Worm (Caenorhabditis elegans) whole organism, L3 larva: ENCODE data around the gene anp-1.

ENCODE experiments used
- aly-2 ChIP-seq: fragments of 150-350 bp; optimal IDR thresholded peaks from 2 replicates; lab custom pipeline; 2014; ENCODE audit warnings: missing biosample characterization, missing genetic modification characterization
- ama-1 ChIP-seq: fragments of 150-350 bp; optimal IDR thresholded peaks from 2 replicates; lab custom pipeline; 2018
- ceh-28 ChIP-seq: fragments of 150-350 bp; optimal IDR thresholded peaks from 2 replicates; lab custom pipeline; 2014; ENCODE audit warnings: missing biosample characterization, missing genetic modification reagents, missing genetic modification characterization
- ceh-9 ChIP-seq: sonication (generic microtip); optimal IDR thresholded peaks from 2 replicates; lab custom pipeline; 2018; ENCODE audit warnings: missing biosample characterization, missing genetic modification characterization
- fkh-10 ChIP-seq: sonication (generic microtip); optimal IDR thresholded peaks from 2 replicates; lab custom pipeline; 2017; ENCODE audit warnings: missing biosample characterization, missing genetic modification reagents, missing genetic modification characterization
- jun-1 ChIP-seq: fragments of 150-350 bp; optimal IDR thresholded peaks from 2 replicates; lab custom pipeline; 2014; ENCODE audit warnings: missing biosample characterization, missing genetic modification reagents, missing genetic modification characterization
- mdl-1 ChIP-seq: fragments of 150-350 bp; optimal IDR thresholded peaks from 2 replicates; lab custom pipeline; 2014; ENCODE audit warnings: missing biosample characterization, missing genetic modification characterization
- nhr-77 ChIP-seq: fragments of 150-350 bp; optimal IDR thresholded peaks from 2 replicates; lab custom pipeline; 2014; ENCODE audit warnings: missing biosample characterization, missing genetic modification characterization
- snpc-4 ChIP-seq: fragments of 150-350 bp; optimal IDR thresholded peaks from 2 replicates; lab custom pipeline; 2014; ENCODE audit warnings: missing biosample characterization, missing genetic modification characterization
- unc-39 ChIP-seq: sonication (generic microtip); optimal IDR thresholded peaks from 4 replicates; lab custom pipeline; 2017; ENCODE audit warnings: missing biosample characterization, missing genetic modification characterization

- no peak for TF ChIP-seq ama-1
- no peak for TF ChIP-seq mdl-1 (tag; lab: Kevin White, UChicago)
- no peak for TF ChIP-seq jun-1 (tag; lab: Kevin White, UChicago)
- no peak for TF ChIP-seq unc-39 (tag; lab: Kevin White, UChicago)
- TF ChIP-seq ceh-28 (tag; lab: Kevin White, UChicago) = no peak
- no peak for TF ChIP-seq snpc-4 (tag; lab: Kevin White, UChicago)
- TF ChIP-seq aly-2 = no peak
- TF ChIP-seq fkh-10 (GFP tag; lab: Kevin White, UChicago) = no peak
- TF ChIP-seq nhr-77 (tag; lab: Kevin White, UChicago) = no peak
- no peak for TF ChIP-seq ceh-9 (tag; lab: Kevin White, UChicago)
These were observed 37.6 kb downstream of the anp-1 start for ce11 chrV:12896850-12897249.
